Fruit fly (Drosophila melanogaster) whole organism, prepupa: ENCODE measurements around the gene CG31676.

Source experiments
- Blimp-1 ChIP-seq: fragments of 200-800 bp; sonication (Bioruptor generic); optimal IDR thresholded peaks from 3 replicates; lab custom pipeline; 2017; ENCODE audit warnings: missing biosample characterization, missing genetic modification characterization, mild to moderate bottlenecking, moderate library complexity, missing genetic modification reagents
- CG10631 ChIP-seq: fragments of 200-800 bp; sonication (Bioruptor generic); optimal IDR thresholded peaks from 2 replicates; lab custom pipeline; 2016; ENCODE audit warnings: missing biosample characterization, missing genetic modification characterization
- CG10669 ChIP-seq: fragments of 200-800 bp; sonication (Bioruptor generic); optimal IDR thresholded peaks from 3 replicates; lab custom pipeline; 2018; ENCODE audit warnings: missing biosample characterization, mild to moderate bottlenecking, missing genetic modification characterization, moderate library complexity
- CG11294 ChIP-seq: fragments of 200-800 bp; sonication (Bioruptor generic); IDR thresholded peaks from 2 replicates; pipeline ENCODE4 v1.3.6; 2022; ENCODE audit warnings: missing biosample characterization, missing genetic modification characterization
- CG11762 ChIP-seq: fragments of 200-800 bp; sonication (Bioruptor generic); optimal IDR thresholded peaks from 3 replicates; lab custom pipeline; 2016; ENCODE audit warnings: missing biosample characterization, missing genetic modification characterization; ENCODE audit not compliant: insufficient read depth
- CG11902 ChIP-seq: fragments of 200-800 bp; sonication (Bioruptor generic); optimal IDR thresholded peaks from 3 replicates; lab custom pipeline; 2016; ENCODE audit warnings: missing biosample characterization, missing genetic modification characterization
- CG15336 ChIP-seq: fragments of 200-800 bp; sonication (Bioruptor generic); IDR thresholded peaks from 2 replicates; pipeline ENCODE4 v1.3.6; 2022; ENCODE audit warnings: missing biosample characterization, missing genetic modification characterization
- CG1621 ChIP-seq: fragments of 200-800 bp; sonication (Bioruptor generic); optimal IDR thresholded peaks from 3 replicates; lab custom pipeline; 2018; ENCODE audit warnings: missing biosample characterization, mild to moderate bottlenecking, missing genetic modification characterization
- CG16779 ChIP-seq: fragments of 200-800 bp; sonication (Bioruptor generic); optimal IDR thresholded peaks from 3 replicates; lab custom pipeline; 2017; ENCODE audit warnings: missing biosample characterization, mild to moderate bottlenecking, missing genetic modification characterization
- CG3032 ChIP-seq: fragments of 200-800 bp; optimal IDR thresholded peaks from 2 replicates; lab custom pipeline; 2019; ENCODE audit warnings: missing biosample characterization, mild to moderate bottlenecking, missing genetic modification characterization, moderate library complexity
- CG31627 ChIP-seq: fragments of 200-800 bp; sonication (Bioruptor generic); optimal IDR thresholded peaks from 3 replicates; lab custom pipeline; 2016; ENCODE audit warnings: missing biosample characterization, missing genetic modification characterization
- CG34406 ChIP-seq: fragments of 200-800 bp; sonication (Bioruptor generic); optimal IDR thresholded peaks from 3 replicates; lab custom pipeline; 2016; ENCODE audit warnings: missing biosample characterization, missing genetic modification characterization
- CG3919 ChIP-seq: fragments of 200-800 bp; sonication (Bioruptor generic); optimal IDR thresholded peaks from 3 replicates; lab custom pipeline; 2016; ENCODE audit warnings: missing biosample characterization, missing genetic modification characterization
- CG4318 ChIP-seq: fragments of 200-800 bp; sonication (Bioruptor generic); optimal IDR thresholded peaks from 3 replicates; lab custom pipeline; 2017; ENCODE audit warnings: missing biosample characterization, mild to moderate bottlenecking, missing genetic modification characterization
- CG6163 ChIP-seq: fragments of 200-800 bp; sonication (Bioruptor generic); IDR thresholded peaks from 3 replicates; pipeline ENCODE4 v1.3.6; 2022; ENCODE audit warnings: missing biosample characterization, missing genetic modification characterization
- CG6276 ChIP-seq: fragments of 200-800 bp; sonication (Bioruptor generic); optimal IDR thresholded peaks from 2 replicates; lab custom pipeline; 2017; ENCODE audit warnings: missing biosample characterization, mild to moderate bottlenecking, missing genetic modification characterization
- CG6792 ChIP-seq: fragments of 200-800 bp; sonication (Bioruptor generic); optimal IDR thresholded peaks from 3 replicates; lab custom pipeline; 2016; ENCODE audit warnings: missing biosample characterization, missing genetic modification characterization
- CG6808 ChIP-seq: fragments of 200-800 bp; sonication (Bioruptor generic); optimal IDR thresholded peaks from 3 replicates; lab custom pipeline; 2017; ENCODE audit warnings: missing biosample characterization, missing genetic modification characterization, mild to moderate bottlenecking, moderate library complexity, missing genetic modification reagents
- CG7368 ChIP-seq: fragments of 200-800 bp; sonication (Bioruptor generic); optimal IDR thresholded peaks from 3 replicates; lab custom pipeline; 2016; ENCODE audit warnings: missing biosample characterization, missing genetic modification characterization
- CG8319 ChIP-seq: fragments of 200-800 bp; sonication (Bioruptor generic); optimal IDR thresholded peaks from 3 replicates; lab custom pipeline; 2016; ENCODE audit warnings: missing biosample characterization, missing genetic modification characterization
- CG9139 ChIP-seq: fragments of 200-800 bp; sonication (Bioruptor generic); optimal IDR thresholded peaks from 3 replicates; lab custom pipeline; 2017; ENCODE audit warnings: missing biosample characterization, mild to moderate bottlenecking, missing genetic modification characterization
- Eip78C ChIP-seq: fragments of 200-800 bp; sonication (Bioruptor generic); peaks from one replicate; lab custom pipeline; 2016; ENCODE audit warnings: missing biosample characterization, missing genetic modification characterization
- Eip93F ChIP-seq: fragments of 200-800 bp; sonication (Bioruptor generic); optimal IDR thresholded peaks from 2 replicates; lab custom pipeline; 2016; ENCODE audit warnings: missing biosample characterization, mild to moderate bottlenecking, missing genetic modification characterization
- Ets21C ChIP-seq: fragments of 200-800 bp; sonication (Bioruptor generic); optimal IDR thresholded peaks from 3 replicates; lab custom pipeline; 2016; ENCODE audit warnings: missing biosample characterization, missing genetic modification characterization
- Gug ChIP-seq: fragments of 200-800 bp; sonication (Bioruptor generic); IDR thresholded peaks from 2 replicates; pipeline ENCODE4 v1.3.6; 2022; ENCODE audit warnings: missing biosample characterization, missing genetic modification characterization
- Hr39 ChIP-seq: fragments of 200-800 bp; sonication (Bioruptor generic); optimal IDR thresholded peaks from 2 replicates; lab custom pipeline; 2016; ENCODE audit warnings: missing biosample characterization, missing genetic modification characterization
- Hr4 ChIP-seq: fragments of 200-800 bp; sonication (Bioruptor generic); optimal IDR thresholded peaks from 3 replicates; lab custom pipeline; 2016; ENCODE audit warnings: missing biosample characterization, missing genetic modification characterization
- Lpt ChIP-seq: fragments of 200-800 bp; sonication (Bioruptor generic); optimal IDR thresholded peaks from 3 replicates; lab custom pipeline; 2016; ENCODE audit warnings: missing biosample characterization, missing genetic modification characterization
- Met ChIP-seq: fragments of 200-800 bp; sonication (Bioruptor generic); optimal IDR thresholded peaks from 3 replicates; lab custom pipeline; 2016; ENCODE audit warnings: missing biosample characterization, missing genetic modification characterization
- Smox ChIP-seq: fragments of 200-800 bp; sonication (Bioruptor generic); optimal IDR thresholded peaks from 3 replicates; lab custom pipeline; 2016; ENCODE audit warnings: missing biosample characterization, missing genetic modification characterization
- acj6 ChIP-seq: fragments of 200-800 bp; sonication (Bioruptor generic); optimal IDR thresholded peaks from 3 replicates; lab custom pipeline; 2016; ENCODE audit warnings: missing biosample characterization, missing genetic modification characterization
- cyc ChIP-seq: fragments of 200-800 bp; sonication (Bioruptor generic); optimal IDR thresholded peaks from 3 replicates; lab custom pipeline; 2016; ENCODE audit warnings: missing biosample characterization, missing genetic modification characterization
- dac ChIP-seq: fragments of 200-800 bp; sonication (Bioruptor generic); optimal IDR thresholded peaks from 2 replicates; lab custom pipeline; 2017; ENCODE audit warnings: missing biosample characterization, mild to moderate bottlenecking, missing genetic modification characterization
- dsx ChIP-seq: fragments of 200-800 bp; optimal IDR thresholded peaks from 3 replicates; lab custom pipeline; 2019; ENCODE audit warnings: missing biosample characterization, mild to moderate bottlenecking, missing genetic modification characterization, moderate library complexity; ENCODE audit not compliant: poor library complexity, severe bottlenecking
- eg ChIP-seq: fragments of 200-800 bp; sonication (Bioruptor generic); IDR thresholded peaks from 3 replicates; pipeline ENCODE4 v1.3.6; 2022; ENCODE audit warnings: missing biosample characterization, missing genetic modification characterization
- esn ChIP-seq: fragments of 200-800 bp; sonication (Bioruptor generic); optimal IDR thresholded peaks from 2 replicates; lab custom pipeline; 2016; ENCODE audit warnings: missing biosample characterization, mild to moderate bottlenecking, missing genetic modification characterization, moderate library complexity
- fd59A ChIP-seq: fragments of 200-800 bp; sonication (Bioruptor generic); optimal IDR thresholded peaks from 2 replicates; lab custom pipeline; 2017; ENCODE audit warnings: missing biosample characterization, mild to moderate bottlenecking, missing genetic modification characterization, missing genetic modification reagents
- fd85E ChIP-seq: fragments of 200-800 bp; sonication (Bioruptor generic); optimal IDR thresholded peaks from 3 replicates; lab custom pipeline; 2016; ENCODE audit warnings: missing biosample characterization, missing genetic modification characterization
- fkh ChIP-seq: fragments of 200-800 bp; sonication (Bioruptor generic); optimal IDR thresholded peaks from 3 replicates; lab custom pipeline; 2017; ENCODE audit warnings: missing biosample characterization, mild to moderate bottlenecking, missing genetic modification characterization, moderate library complexity
- spab ChIP-seq: fragments of 200-800 bp; sonication (Bioruptor generic); optimal IDR thresholded peaks from 2 replicates; lab custom pipeline; 2017; ENCODE audit warnings: missing biosample characterization, mild to moderate bottlenecking, missing genetic modification characterization, missing genetic modification reagents
- ss ChIP-seq, 2 experiments: fragments of 200-800 bp; sonication (Bioruptor generic); optimal IDR thresholded peaks; 2 replicates in 1 of 2; 3 replicates in 1 of 2; lab custom pipeline; 2017 to 2018; ENCODE audit warnings: mild to moderate bottlenecking in 2 of 2, missing biosample characterization in 2 of 2, missing genetic modification characterization in 2 of 2, moderate library complexity in 1 of 2
- vri ChIP-seq: fragments of 200-800 bp; sonication (Bioruptor generic); optimal IDR thresholded peaks from 3 replicates; lab custom pipeline; 2016; ENCODE audit warnings: missing biosample characterization, mild to moderate bottlenecking, missing genetic modification characterization

The CG31676 gene

dm6 chr2L:20817170-20817569, 23.4 kb upstream of the CG31676 start, which contains the start of gene CheB38b:
Gene CheB38b (minus strand): TSS chr2L:20817270.
- TF ChIP-seq Smox (GFP tag; lab: Kevin White, UChicago) (no peak), CG10669 (no peak), Blimp-1 (GFP tag; lab: Kevin White, UChicago) (no peak), Ets21C (no peak), CG16779 (tag; lab: Kevin White, UChicago) (no peak), cyc (GFP tag; lab: Kevin White, UChicago) (no peak), Met (GFP tag; lab: Kevin White, UChicago) (no peak), CG11902 (GFP tag; lab: Kevin White, UChicago) (no peak), Hr39 (GFP tag; lab: Kevin White, UChicago) (no peak)

- no peak for TF ChIP-seq Smox (GFP tag; lab: Kevin White, UChicago)
- no peak for TF ChIP-seq CG6792 (GFP tag; lab: Kevin White, UChicago)
- TF ChIP-seq CG3032 (tag; lab: Kevin White, UChicago): no peak
- no peak for TF ChIP-seq fd85E (GFP tag; lab: Kevin White, UChicago)
- no peak for TF ChIP-seq CG34406 (GFP tag; lab: Kevin White, UChicago)
- TF ChIP-seq CG9139: no peak
- no peak for TF ChIP-seq acj6 (GFP tag; lab: Kevin White, UChicago)
- TF ChIP-seq fd59A (GFP tag; lab: Kevin White, UChicago): no peak
- no peak for TF ChIP-seq CG10631
- TF ChIP-seq Hr4 (GFP tag; lab: Kevin White, UChicago): no peak
These were observed 22.1 kb upstream of the CG31676 start, which contains the start of gene CheB38a for dm6 chr2L:20818432-20818831. Gene CheB38a (minus strand): TSS chr2L:20818532.

dm6 chr2L:20820767-20821166, 19.8 kb upstream of the CG31676 start, which contains the start of gene CheB38c:
Gene CheB38c (minus strand): TSS chr2L:20820867.
- TF ChIP-seq CG6163 (GFP tag; lab: Robert Waterston, UW) (no peak), Eip78C (GFP tag; lab: Kevin White, UChicago) (peak; percentile 19), dsx (GFP tag; lab: Kevin White, UChicago) (peak; percentile 35)
- TF ChIP-seq, all 60 proteins: peak for 2

- TF ChIP-seq Blimp-1 (GFP tag; lab: Kevin White, UChicago): peak; percentile 40
- TF ChIP-seq CG11762 (GFP tag; lab: Kevin White, UChicago): peak; percentile 37
- peak in 1 of 2 experiments; percentile 46 for TF ChIP-seq ss (GFP tag; optimal IDR thresholded peaks at IDR 0.05; lab: Kevin White, UChicago)
- TF ChIP-seq CG6276 (GFP tag; lab: Kevin White, UChicago): peak; percentile 24
- peak; percentile 17 for TF ChIP-seq vri (GFP tag; lab: Kevin White, UChicago)
- peak; percentile 20 for TF ChIP-seq CG3032 (tag; lab: Kevin White, UChicago)
- TF ChIP-seq spab (GFP tag; lab: Kevin White, UChicago): peak; percentile 47
- TF ChIP-seq Eip78C (GFP tag; lab: Kevin White, UChicago): peak; percentile 73
- TF ChIP-seq CG16779 (tag; lab: Kevin White, UChicago): peak; percentile 21
- TF ChIP-seq CG11294 (GFP tag; lab: Robert Waterston, UW): peak; percentile 59
- no peak for TF ChIP-seq esn (GFP tag; lab: Kevin White, UChicago)
- peak; percentile 37; the same call in 1 of the 2 replicates for TF ChIP-seq Gug (GFP tag; lab: Robert Waterston, UW)
- TF ChIP-seq CG8319 (GFP tag; lab: Kevin White, UChicago): peak; percentile 30
- TF ChIP-seq fkh (GFP tag; lab: Kevin White, UChicago): no peak
- peak; percentile 65 for TF ChIP-seq Eip93F
- no peak for TF ChIP-seq CG31627
- peak; percentile 41 for TF ChIP-seq CG10669
- no peak for TF ChIP-seq CG3919 (GFP tag; lab: Kevin White, UChicago)
- peak; percentile 31 for TF ChIP-seq fd85E (GFP tag; lab: Kevin White, UChicago)
- peak; percentile 75; the same call in 1 of the 2 replicates for TF ChIP-seq CG15336 (GFP tag; lab: Robert Waterston, UW)
- peak; percentile 84 for TF ChIP-seq eg (GFP tag; lab: Robert Waterston, UW)
- TF ChIP-seq CG4318: no peak
- TF ChIP-seq CG6808 (GFP tag; lab: Kevin White, UChicago): peak; percentile 40
- no peak for TF ChIP-seq dac (GFP tag; lab: Kevin White, UChicago)
- peak; percentile 89 for TF ChIP-seq dsx (GFP tag; lab: Kevin White, UChicago)
- TF ChIP-seq CG7368 (GFP tag; lab: Kevin White, UChicago): peak; percentile 44
- TF ChIP-seq Hr4 (GFP tag; lab: Kevin White, UChicago): peak; percentile 4
- TF ChIP-seq CG1621 (tag; lab: Kevin White, UChicago): no peak
- TF ChIP-seq Lpt (GFP tag; lab: Kevin White, UChicago): peak; percentile 14
These were observed 19.1 kb upstream of the CG31676 start for dm6 chr2L:20821249-20822024.
